Fruit fly (Drosophila melanogaster): Measurements from ENCODE around the gene CG4020.

DNA sequence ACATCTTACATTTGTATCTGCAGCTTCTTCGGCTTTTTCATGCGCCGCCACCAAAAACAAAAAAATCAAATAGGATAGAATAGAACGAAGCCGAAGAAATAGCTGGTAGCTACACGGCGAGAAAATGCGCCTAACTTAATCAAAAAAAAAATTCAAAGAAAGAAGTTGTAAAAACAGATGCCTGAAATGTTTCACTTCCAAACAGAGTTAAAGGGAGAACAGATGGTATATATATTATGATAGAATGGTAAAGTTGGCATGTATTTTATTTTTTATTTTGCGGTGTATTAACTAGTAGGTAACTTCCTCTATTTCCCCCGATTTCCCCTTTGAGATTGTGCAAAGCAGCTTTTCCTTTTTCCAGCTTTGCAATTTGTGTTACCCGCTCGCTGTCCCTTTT is 18.8 kb downstream of the CG4020 start:
- TF ChIP-seq Myc (optimal IDR thresholded peaks at IDR 0.05) (no peak), h (optimal IDR thresholded peaks at IDR 0.05) (no peak), Sin3A (optimal IDR thresholded peaks at IDR 0.05) (no peak)
